Fruit fly (Drosophila melanogaster) whole organism, embryonic: ENCODE measurements around the gene TH1.

Experiments
- ATbp ChIP-seq: fragments of 200-800 bp; sonication (Bioruptor generic); optimal IDR thresholded peaks from 2 replicates; lab custom pipeline; 2017; ENCODE audit warnings: missing biosample characterization, mild to moderate bottlenecking, missing genetic modification characterization, missing genetic modification reagents
- Asciz ChIP-seq: fragments of 200-800 bp; sonication (Bioruptor generic); optimal IDR thresholded peaks from 2 replicates; lab custom pipeline; 2017; ENCODE audit warnings: missing biosample characterization, mild to moderate bottlenecking, missing genetic modification characterization, missing genetic modification reagents
- BtbVII ChIP-seq: fragments of 200-800 bp; sonication (Bioruptor generic); optimal IDR thresholded peaks from 3 replicates; lab custom pipeline; 2017; ENCODE audit warnings: missing biosample characterization, mild to moderate bottlenecking, missing genetic modification characterization
- CG11398 ChIP-seq: fragments of 200-800 bp; sonication (Bioruptor generic); optimal IDR thresholded peaks from 2 replicates; lab custom pipeline; 2016; ENCODE audit warnings: missing biosample characterization, missing genetic modification characterization
- CG12071 ChIP-seq: fragments of 200-800 bp; sonication (Bioruptor generic); optimal IDR thresholded peaks from 3 replicates; lab custom pipeline; 2018; ENCODE audit warnings: missing biosample characterization, mild to moderate bottlenecking, missing genetic modification characterization
- CG12769 ChIP-seq: fragments of 200-800 bp; sonication (Bioruptor generic); optimal IDR thresholded peaks from 2 replicates; lab custom pipeline; 2019; ENCODE audit warnings: missing biosample characterization, mild to moderate bottlenecking, missing genetic modification characterization, moderate library complexity
- CG13296 ChIP-seq: fragments of 200-800 bp; sonication (Bioruptor generic); optimal IDR thresholded peaks from 3 replicates; lab custom pipeline; 2018; ENCODE audit warnings: missing biosample characterization, mild to moderate bottlenecking, missing genetic modification characterization
- CG14965 ChIP-seq: fragments of 200-800 bp; sonication (Bioruptor generic); optimal IDR thresholded peaks from 2 replicates; lab custom pipeline; 2016; ENCODE audit warnings: missing biosample characterization, missing genetic modification characterization, borderline replicate concordance
- CG15514 ChIP-seq: fragments of 200-800 bp; sonication (Bioruptor generic); optimal IDR thresholded peaks from 3 replicates; lab custom pipeline; 2017; ENCODE audit warnings: missing biosample characterization, missing genetic modification characterization, mild to moderate bottlenecking, moderate library complexity, missing genetic modification reagents
- CG1603 ChIP-seq: fragments of 200-800 bp; sonication (Bioruptor generic); optimal IDR thresholded peaks from 2 replicates; lab custom pipeline; 2019; ENCODE audit warnings: missing biosample characterization, mild to moderate bottlenecking, missing genetic modification characterization, moderate library complexity
- CG17359 ChIP-seq: fragments of 200-800 bp; sonication (Bioruptor generic); optimal IDR thresholded peaks from 3 replicates; lab custom pipeline; 2018; ENCODE audit warnings: missing biosample characterization, mild to moderate bottlenecking, missing genetic modification characterization, moderate library complexity
- CG18599 ChIP-seq: fragments of 200-800 bp; sonication (Bioruptor generic); optimal IDR thresholded peaks from 3 replicates; lab custom pipeline; 2017; ENCODE audit warnings: missing biosample characterization, missing genetic modification characterization, mild to moderate bottlenecking, moderate library complexity, missing genetic modification reagents
- CG2199 ChIP-seq: fragments of 200-800 bp; sonication (Bioruptor generic); IDR thresholded peaks from 3 replicates; pipeline ENCODE4 v1.3.6; 2022; ENCODE audit warnings: missing biosample characterization, missing genetic modification characterization
- CG2678 ChIP-seq: fragments of 200-800 bp; sonication (Bioruptor generic); optimal IDR thresholded peaks from 3 replicates; lab custom pipeline; 2019; ENCODE audit warnings: missing biosample characterization, mild to moderate bottlenecking, missing genetic modification characterization, moderate library complexity
- CG30403 ChIP-seq: fragments of 200-800 bp; sonication (Bioruptor generic); optimal IDR thresholded peaks from 3 replicates; lab custom pipeline; 2016; ENCODE audit warnings: missing biosample characterization, missing genetic modification characterization
- CG31365 ChIP-seq: fragments of 200-800 bp; sonication (Bioruptor generic); optimal IDR thresholded peaks from 2 replicates; lab custom pipeline; 2018; ENCODE audit warnings: missing biosample characterization, mild to moderate bottlenecking, missing genetic modification characterization
- CG3281 ChIP-seq: fragments of 200-800 bp; sonication (Bioruptor generic); optimal IDR thresholded peaks from 3 replicates; lab custom pipeline; 2017; ENCODE audit warnings: missing biosample characterization, mild to moderate bottlenecking, missing genetic modification characterization
- CG33213 ChIP-seq: fragments of 200-800 bp; sonication (Bioruptor generic); optimal IDR thresholded peaks from 3 replicates; lab custom pipeline; 2016; ENCODE audit warnings: missing biosample characterization, missing genetic modification characterization
- CG34376 ChIP-seq: fragments of 200-800 bp; sonication (Bioruptor generic); optimal IDR thresholded peaks from 2 replicates; lab custom pipeline; 2018; ENCODE audit warnings: missing biosample characterization, mild to moderate bottlenecking, missing genetic modification characterization
- CG6765 ChIP-seq: fragments of 200-800 bp; sonication (Bioruptor generic); optimal IDR thresholded peaks from 3 replicates; lab custom pipeline; 2017; ENCODE audit warnings: missing biosample characterization, mild to moderate bottlenecking, missing genetic modification characterization
- CG7987 ChIP-seq: fragments of 200-800 bp; sonication (Bioruptor generic); optimal IDR thresholded peaks from 2 replicates; lab custom pipeline; 2018; ENCODE audit warnings: missing biosample characterization, mild to moderate bottlenecking, missing genetic modification characterization, moderate library complexity
- CG8290 ChIP-seq, 3 experiments: fragments of 200-800 bp; sonication (Bioruptor generic); optimal IDR thresholded peaks; 2 replicates each; lab custom pipeline; 2016 to 2019; ENCODE audit warnings: missing biosample characterization in 3 of 3, missing genetic modification characterization in 3 of 3, mild to moderate bottlenecking in 2 of 3, moderate library complexity in 1 of 3
- CrebB ChIP-seq: fragments of 200-800 bp; sonication (Bioruptor generic); optimal IDR thresholded peaks from 3 replicates; lab custom pipeline; 2018; ENCODE audit warnings: missing biosample characterization, mild to moderate bottlenecking, missing genetic modification characterization
- D19B ChIP-seq: fragments of 200-800 bp; sonication (Bioruptor generic); optimal IDR thresholded peaks from 2 replicates; lab custom pipeline; 2017; ENCODE audit warnings: missing biosample characterization, mild to moderate bottlenecking, missing genetic modification characterization
- ERR ChIP-seq: fragments of 200-800 bp; sonication (Bioruptor generic); optimal IDR thresholded peaks from 2 replicates; lab custom pipeline; 2016; ENCODE audit warnings: missing biosample characterization, missing genetic modification characterization
- Fer1 ChIP-seq: fragments of 200-800 bp; sonication (Bioruptor generic); optimal IDR thresholded peaks from 2 replicates; lab custom pipeline; 2017; ENCODE audit warnings: missing biosample characterization, mild to moderate bottlenecking, missing genetic modification characterization
- Fer3 ChIP-seq: fragments of 200-800 bp; sonication (Bioruptor generic); optimal IDR thresholded peaks from 2 replicates; lab custom pipeline; 2018; ENCODE audit warnings: missing biosample characterization, mild to moderate bottlenecking, missing genetic modification characterization, moderate library complexity
- HLH3B ChIP-seq: fragments of 200-800 bp; sonication (Bioruptor generic); IDR thresholded peaks from 2 replicates; pipeline ENCODE4 v1.3.6; 2022; ENCODE audit warnings: missing biosample characterization, missing genetic modification characterization
- Hmr ChIP-seq: fragments of 200-800 bp; sonication (Bioruptor generic); optimal IDR thresholded peaks from 3 replicates; lab custom pipeline; 2017; ENCODE audit warnings: mild to moderate bottlenecking, missing biosample characterization, missing genetic modification reagents, missing genetic modification characterization
- Mad ChIP-seq: fragments of 200-800 bp; sonication (Bioruptor generic); optimal IDR thresholded peaks from 2 replicates; lab custom pipeline; 2016; ENCODE audit warnings: missing biosample characterization, missing genetic modification characterization
- Med ChIP-seq: fragments of 200-800 bp; sonication (Bioruptor generic); peaks from one replicate; lab custom pipeline; 2016; ENCODE audit warnings: missing biosample characterization, missing genetic modification characterization, mild to moderate bottlenecking, inconsistent platforms, moderate library complexity
- Meics ChIP-seq: fragments of 200-800 bp; sonication (Bioruptor generic); optimal IDR thresholded peaks from 2 replicates; lab custom pipeline; 2017; ENCODE audit warnings: missing biosample characterization, mild to moderate bottlenecking, missing genetic modification characterization
- PHDP ChIP-seq: fragments of 200-800 bp; sonication (Bioruptor generic); optimal IDR thresholded peaks from 3 replicates; lab custom pipeline; 2018; ENCODE audit warnings: missing biosample characterization, mild to moderate bottlenecking, missing genetic modification characterization, moderate library complexity
- Pdp1 ChIP-seq, 2 experiments: fragments of 200-800 bp; sonication (Bioruptor generic); optimal IDR thresholded peaks; 3 replicates each; lab custom pipeline; 2016; ENCODE audit warnings: missing biosample characterization in 2 of 2, missing genetic modification characterization in 2 of 2, mild to moderate bottlenecking in 1 of 2, moderate library complexity in 1 of 2
- aop ChIP-seq: fragments of 200-800 bp; sonication (Bioruptor generic); IDR thresholded peaks from 2 replicates; pipeline ENCODE4 v1.3.6; 2022; ENCODE audit warnings: missing biosample characterization, missing genetic modification characterization
- bcd ChIP-seq: fragments of 200-800 bp; sonication (Bioruptor generic); optimal IDR thresholded peaks from 2 replicates; lab custom pipeline; 2017; ENCODE audit warnings: missing biosample characterization, mild to moderate bottlenecking, missing genetic modification characterization
- fd3F ChIP-seq: fragments of 200-800 bp; sonication (Bioruptor generic); optimal IDR thresholded peaks from 2 replicates; lab custom pipeline; 2018; ENCODE audit warnings: missing biosample characterization, mild to moderate bottlenecking, missing genetic modification characterization, moderate library complexity
- ham ChIP-seq: fragments of 200-800 bp; sonication (Bioruptor generic); IDR thresholded peaks from 2 replicates; pipeline ENCODE4 v1.3.6; 2022; ENCODE audit warnings: missing biosample characterization, missing genetic modification characterization
- lab ChIP-seq: fragments of 200-800 bp; sonication (Bioruptor generic); optimal IDR thresholded peaks from 3 replicates; lab custom pipeline; 2017; ENCODE audit warnings: missing biosample characterization, missing genetic modification characterization, mild to moderate bottlenecking, moderate library complexity, missing genetic modification reagents
- mirr ChIP-seq: fragments of 200-800 bp; sonication (Bioruptor generic); optimal IDR thresholded peaks from 3 replicates; lab custom pipeline; 2018; ENCODE audit warnings: missing biosample characterization, mild to moderate bottlenecking, missing genetic modification characterization
- oc ChIP-seq: fragments of 200-800 bp; sonication (Bioruptor generic); optimal IDR thresholded peaks from 2 replicates; lab custom pipeline; 2018; ENCODE audit warnings: missing biosample characterization, mild to moderate bottlenecking, missing genetic modification characterization, moderate library complexity
- pan ChIP-seq, 4 experiments: fragments of >200 bp in 3 of 4; fragments of 200-800 bp in 1 of 4; sonication (Bioruptor generic) in 1 of 4; optimal IDR thresholded peaks in 3 of 4; IDR thresholded peaks in 1 of 4; 2 replicates each; pipeline versions ENCODE4 v1.3.6 to Lab custom; 2017 to 2022; ENCODE audit warnings: missing biosample characterization in 2 of 4, missing genetic modification characterization in 2 of 4, mixed read lengths in 1 of 4
- sens ChIP-seq: fragments of 200-800 bp; sonication (Bioruptor generic); peaks from one replicate; lab custom pipeline; 2016; ENCODE audit warnings: missing biosample characterization, missing genetic modification characterization
- ssp ChIP-seq: fragments of 200-800 bp; sonication (Bioruptor generic); IDR thresholded peaks from 2 replicates; pipeline ENCODE4 v1.3.6; 2022; ENCODE audit warnings: missing biosample characterization, missing genetic modification characterization
- unpg ChIP-seq: fragments of 200-800 bp; sonication (Bioruptor generic); optimal IDR thresholded peaks from 3 replicates; lab custom pipeline; 2018; ENCODE audit warnings: missing biosample characterization, mild to moderate bottlenecking, missing genetic modification characterization, moderate library complexity
- vnd ChIP-seq: fragments of 200-800 bp; sonication (Bioruptor generic); IDR thresholded peaks from 3 replicates; pipeline ENCODE4 v1.3.6; 2022; ENCODE audit warnings: missing biosample characterization, missing genetic modification characterization; ENCODE audit not compliant: partially characterized antibody
- wek ChIP-seq: fragments of 200-800 bp; sonication (Bioruptor generic); optimal IDR thresholded peaks from 3 replicates; lab custom pipeline; 2018; ENCODE audit warnings: missing biosample characterization, mild to moderate bottlenecking, missing genetic modification characterization, moderate library complexity

Gene TH1

DNA sequence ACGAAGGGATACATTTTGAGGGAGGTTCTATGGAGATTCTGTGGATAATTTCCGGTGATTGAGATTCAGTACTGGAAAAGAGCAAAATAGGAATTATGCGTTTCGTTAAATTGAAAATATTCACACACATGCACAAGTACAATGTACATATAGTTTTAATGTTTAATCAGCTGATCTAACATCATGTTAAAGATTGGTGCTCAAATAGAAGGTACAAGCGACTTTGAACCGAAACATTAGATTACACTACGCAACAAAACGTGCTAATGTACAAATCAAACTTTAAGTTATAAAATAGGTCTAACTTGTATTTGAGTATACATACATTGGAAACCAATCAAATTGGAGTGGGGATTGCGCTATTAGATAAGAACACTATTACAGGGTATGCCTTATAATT is 28.8 kb upstream of the TH1 start:
- TF ChIP-seq CG2678 (peak; percentile 42), pan (optimal IDR thresholded peaks at IDR 0.05; lab: Kevin White, UChicago) (no peak), pan (GFP tag; optimal IDR thresholded peaks at IDR 0.05 in 1 of 2, IDR thresholded peaks at IDR 0.05 in 1 of 2) (peak in 1 of 2 experiments; percentile 14), CG8290 (GFP tag; optimal IDR thresholded peaks at IDR 0.05; lab: Kevin White, UChicago) (no peak), CG8290 (tag; optimal IDR thresholded peaks at IDR 0.05; lab: Kevin White, UChicago) (peak in 1 of 2 experiments; percentile 54), CG15514 (GFP tag; lab: Kevin White, UChicago) (peak; percentile 34), aop (GFP tag; lab: Robert Waterston, UW) (no peak), CG14965 (GFP tag; lab: Kevin White, UChicago) (no peak), CG6765 (peak; percentile 11), ERR (no peak), Pdp1 (GFP tag; optimal IDR thresholded peaks at IDR 0.05; lab: Kevin White, UChicago) (peak in 1 of 2 experiments; percentile 28), bcd (no peak), D19B (GFP tag; lab: Kevin White, UChicago) (peak; percentile 67), Med (GFP tag; lab: Kevin White, UChicago) (peak; percentile 68), Asciz (GFP tag; lab: Kevin White, UChicago) (peak; percentile 2), CG34376 (GFP tag; lab: Kevin White, UChicago) (peak; percentile 28), BtbVII (GFP tag; lab: Kevin White, UChicago) (peak; percentile 26), CG31365 (tag; lab: Kevin White, UChicago) (peak; percentile 8), HLH3B (GFP tag; lab: Robert Waterston, UW) (0 out of 2 replicates have a peak, but pooled peaks have one; percentile 16), Hmr (GFP tag; lab: Kevin White, UChicago) (peak; percentile 43), CG13296 (GFP tag; lab: Kevin White, UChicago) (peak; percentile 52), CG1603 (tag; lab: Kevin White, UChicago) (peak; percentile 11), sens (GFP tag; lab: Kevin White, UChicago) (peak; percentile 76), Fer1 (peak; percentile 50), wek (peak; percentile 6), Meics (GFP tag; lab: Kevin White, UChicago) (peak; percentile 3), CG2199 (GFP tag; lab: Robert Waterston, UW) (no peak), ham (GFP tag; lab: Robert Waterston, UW) (no peak), oc (tag; lab: Kevin White, UChicago) (no peak), CG18599 (GFP tag; lab: Kevin White, UChicago) (peak; percentile 49), ATbp (GFP tag; lab: Kevin White, UChicago) (peak; percentile 34), Mad (GFP tag; lab: Kevin White, UChicago) (no peak), vnd (GFP tag; lab: Robert Waterston, UW) (no peak), CG7987 (peak; percentile 35), mirr (GFP tag; lab: Kevin White, UChicago) (peak; percentile 46), CG17359 (tag; lab: Kevin White, UChicago) (peak; percentile 34), CrebB (tag; lab: Kevin White, UChicago) (no peak), PHDP (tag; lab: Kevin White, UChicago) (peak; percentile 12), CG12769 (tag; lab: Kevin White, UChicago) (peak; percentile 23), CG11398 (GFP tag; lab: Kevin White, UChicago) (no peak), lab (GFP tag; lab: Kevin White, UChicago) (peak; percentile 68), CG3281 (GFP tag; lab: Kevin White, UChicago) (peak; percentile 12), Fer3 (tag; lab: Kevin White, UChicago) (peak; percentile 3), CG33213 (GFP tag; lab: Kevin White, UChicago) (no peak), CG12071 (GFP tag; lab: Kevin White, UChicago) (peak; percentile 51), ssp (GFP tag; lab: Robert Waterston, UW) (no peak), fd3F (GFP tag; lab: Kevin White, UChicago) (peak; percentile 10), unpg (GFP tag; lab: Kevin White, UChicago) (peak; percentile 17), CG30403 (GFP tag; lab: Kevin White, UChicago) (no peak)
